Fruit fly (Drosophila melanogaster): ENCODE measurements around the gene mgl.

Gene mgl

DNA sequence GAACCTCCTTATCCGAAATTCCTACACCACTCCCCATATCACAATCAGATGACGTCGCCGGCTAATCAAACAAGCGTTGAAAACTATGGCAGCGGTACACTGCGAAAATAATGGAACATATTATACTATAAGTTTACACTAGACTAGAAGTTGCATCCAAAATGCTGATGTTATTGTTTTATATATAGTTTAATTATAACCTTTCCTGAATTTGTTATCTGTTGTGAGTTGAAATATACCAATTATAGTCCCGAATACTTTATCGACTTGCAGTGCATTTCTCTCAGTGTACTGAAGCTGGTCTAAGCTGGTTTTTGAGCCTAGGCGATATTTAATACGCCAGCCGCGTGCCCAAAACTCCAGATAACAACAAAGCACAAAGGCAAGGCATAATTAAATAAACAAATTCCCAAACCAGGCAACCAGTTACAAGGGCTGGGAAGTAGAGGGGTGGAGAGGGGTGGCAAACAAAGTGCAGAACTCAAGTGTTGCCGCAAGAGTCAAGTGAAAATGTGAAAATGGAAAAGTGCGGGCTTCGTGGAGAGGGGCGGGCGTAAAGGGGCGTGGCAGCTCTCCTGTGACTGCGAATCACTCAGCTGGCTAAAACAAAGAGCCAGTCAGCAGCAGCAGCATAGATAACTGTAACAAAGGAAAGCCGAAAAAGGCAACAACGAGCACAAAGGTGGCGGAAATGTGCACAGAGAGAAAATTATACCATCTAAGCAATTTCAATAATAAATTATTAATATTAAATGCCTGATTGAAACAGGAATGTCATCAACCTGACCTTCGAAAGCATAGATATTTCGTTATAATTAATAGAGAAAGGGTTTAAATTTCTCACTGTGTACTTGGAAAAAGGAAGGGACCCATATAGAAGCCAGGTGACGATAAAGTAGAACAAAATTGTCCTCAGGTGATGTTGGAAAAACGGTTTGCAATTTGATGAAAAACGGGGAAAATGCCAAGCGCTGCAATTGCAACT lies 147.5 kb downstream of the mgl start (continued):
- TF ChIP-seq Dp (GFP tag; optimal IDR thresholded peaks at IDR 0.05), result no peak
- peak; percentile 13; the same call in 1 of the 2 replicates for TF ChIP-seq GATAe (GFP tag; conservative IDR thresholded peaks at IDR 0.05)
- peak; percentile 74 for TF ChIP-seq gro (GFP tag; optimal IDR thresholded peaks at IDR 0.05)
- peak; percentile 63 to 75 for TF ChIP-seq Pdp1 (GFP tag; optimal IDR thresholded peaks at IDR 0.05)
- TF ChIP-seq CG13123 (GFP tag; optimal IDR thresholded peaks at IDR 0.05), result peak; percentile 5
- TF ChIP-seq Blimp-1 (GFP tag; optimal IDR thresholded peaks at IDR 0.05), result peak; percentile 81
- TF ChIP-seq CG6689 (GFP tag; IDR thresholded peaks at IDR 0.05), result peak; percentile 81
- peak; percentile 60 for TF ChIP-seq CG14710 (tag; optimal IDR thresholded peaks at IDR 0.05)
- peak; percentile 74 for TF ChIP-seq ATbp (GFP tag; optimal IDR thresholded peaks at IDR 0.05)
- TF ChIP-seq BtbVII (GFP tag; optimal IDR thresholded peaks at IDR 0.05), result peak; percentile 82
- no peak for TF ChIP-seq Mes4 (GFP tag; optimal IDR thresholded peaks at IDR 0.05)
- peak; percentile 69 for TF ChIP-seq sens-2 (GFP tag; IDR thresholded peaks at IDR 0.05)
- TF ChIP-seq E2f2 (GFP tag; IDR thresholded peaks at IDR 0.05), result peak; percentile 64
- TF ChIP-seq grn (GFP tag; optimal IDR thresholded peaks at IDR 0.05), result peak; percentile 22
- 0 out of 2 replicates have a peak, but pooled peaks have one; percentile 43 for TF ChIP-seq CkIIα-i1 (GFP tag; IDR thresholded peaks at IDR 0.05)
- peak; percentile 51 for TF ChIP-seq CG8359 (GFP tag; optimal IDR thresholded peaks at IDR 0.05; ENCODE audit: borderline replicate concordance)
- TF ChIP-seq CG10654 (GFP tag; optimal IDR thresholded peaks at IDR 0.05), result peak; percentile 68
- peak; percentile 73 for TF ChIP-seq CG34422 (GFP tag; IDR thresholded peaks at IDR 0.05)
- no peak for TF ChIP-seq z (GFP tag; IDR thresholded peaks at IDR 0.05)
- TF ChIP-seq zen (tag; optimal IDR thresholded peaks at IDR 0.05), result peak; percentile 59
- TF ChIP-seq Aef1 (GFP tag; IDR thresholded peaks at IDR 0.05), result peak; percentile 74; the same call in 2 of the 3 replicates
- TF ChIP-seq fd102C (GFP tag; optimal IDR thresholded peaks at IDR 0.05), result peak; percentile 16
- no peak for TF ChIP-seq BEAF-32 (GFP tag; optimal IDR thresholded peaks at IDR 0.05)
- peak; percentile 31 for TF ChIP-seq twi (tag; optimal IDR thresholded peaks at IDR 0.05)
- TF ChIP-seq Oaz (GFP tag; IDR thresholded peaks at IDR 0.05), result peak; percentile 69
- TF ChIP-seq unc-4 (GFP tag; IDR thresholded peaks at IDR 0.05; ENCODE audit: partially characterized antibody), result no peak
- no peak for TF ChIP-seq sc (optimal IDR thresholded peaks at IDR 0.05)
- peak; percentile 42 for TF ChIP-seq sc (GFP tag; optimal IDR thresholded peaks at IDR 0.05)
- peak; percentile 65 for TF ChIP-seq CG12744 (GFP tag; optimal IDR thresholded peaks at IDR 0.05)
- peak; percentile 46 for TF ChIP-seq CG4404 (GFP tag; IDR thresholded peaks at IDR 0.05)
- no peak for TF ChIP-seq Doc2 (GFP tag; IDR thresholded peaks at IDR 0.05)
- peak; percentile 77 for TF ChIP-seq Asciz (GFP tag; optimal IDR thresholded peaks at IDR 0.05)
- no peak for TF ChIP-seq tna (GFP tag; IDR thresholded peaks at IDR 0.05; ENCODE audit: partially characterized antibody)
- TF ChIP-seq CG33557 (GFP tag; optimal IDR thresholded peaks at IDR 0.05), result no peak
- 0 out of 2 replicates have a peak, but pooled peaks have one; percentile 24 for TF ChIP-seq CG1024 (GFP tag; IDR thresholded peaks at IDR 0.05)
- peak; percentile 58 for TF ChIP-seq fd3F (GFP tag; optimal IDR thresholded peaks at IDR 0.05)
- peak in 1 of 2 experiments; percentile 14 for TF ChIP-seq crp (GFP tag; optimal IDR thresholded peaks at IDR 0.05)
- peak; percentile 46 for TF ChIP-seq slp2 (GFP tag; optimal IDR thresholded peaks at IDR 0.05)
- no peak for TF ChIP-seq Neu2 (GFP tag; optimal IDR thresholded peaks at IDR 0.05; ENCODE audit: borderline replicate concordance)
- peak; percentile 49 for TF ChIP-seq psq (GFP tag; optimal IDR thresholded peaks at IDR 0.05)
- peak; percentile 89 for TF ChIP-seq Fer3 (tag; optimal IDR thresholded peaks at IDR 0.05)
- peak; percentile 73 for TF ChIP-seq CG12155 (GFP tag; optimal IDR thresholded peaks at IDR 0.05)
- peak; percentile 19 for TF ChIP-seq CG4617 (GFP tag; optimal IDR thresholded peaks at IDR 0.05; ENCODE audit: borderline replicate concordance)
- peak; percentile 87 for TF ChIP-seq CG14014 (GFP tag; IDR thresholded peaks at IDR 0.05)
- TF ChIP-seq HLHmδ (GFP tag; optimal IDR thresholded peaks at IDR 0.05), result no peak
- peak; percentile 73 for TF ChIP-seq CG12104 (GFP tag; optimal IDR thresholded peaks at IDR 0.05)
- peak; percentile 86 for TF ChIP-seq oc (tag; optimal IDR thresholded peaks at IDR 0.05)

All from whole organism, embryonic.